Worm (Caenorhabditis elegans): ENCODE results near the gene ZK666.14.

ZK666.14 gene

DNA sequence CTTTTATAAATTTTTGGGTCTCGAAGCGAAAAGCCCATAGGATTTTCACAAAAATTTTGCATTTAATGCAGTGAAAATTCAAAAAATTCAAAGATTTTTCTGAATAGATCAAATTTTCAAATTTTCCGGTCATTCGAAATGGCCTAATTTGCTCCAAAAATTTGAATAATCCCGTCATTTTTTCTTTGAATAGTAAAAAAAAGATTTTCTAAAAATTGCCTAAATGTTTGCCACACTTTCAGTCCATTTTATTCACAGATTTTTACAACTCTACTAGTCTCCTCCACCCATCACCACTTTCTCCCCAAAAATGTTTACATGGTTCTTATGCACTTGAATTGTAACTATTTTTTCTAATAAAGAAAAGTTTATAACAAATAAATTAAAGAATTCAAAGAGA, 39.4 kb downstream of the ZK666.14 start:
- TF ChIP-seq C17E4.6 (GFP tag; IDR thresholded peaks at IDR 0.05) (no peak), lin-26 (GFP tag; IDR thresholded peaks at IDR 0.05) (0 out of 2 replicates have a peak, but pooled peaks have one; percentile 10)

- no peak for TF ChIP-seq ceh-100 (GFP tag; IDR thresholded peaks at IDR 0.05)
- no peak for TF ChIP-seq zim-3 (tag; optimal IDR thresholded peaks at IDR 0.05)
- TF ChIP-seq ceh-27 (GFP tag; optimal IDR thresholded peaks at IDR 0.05): no peak
- no peak for TF ChIP-seq repo-1 (tag; optimal IDR thresholded peaks at IDR 0.05)
- TF ChIP-seq xnd-1 (tag; optimal IDR thresholded peaks at IDR 0.05): no peak
- TF ChIP-seq him-1 (tag; optimal IDR thresholded peaks at IDR 0.05): no peak
- no peak for TF ChIP-seq sdz-38 (tag; optimal IDR thresholded peaks at IDR 0.05)
- no peak for TF ChIP-seq akir-1 (GFP tag; optimal IDR thresholded peaks at IDR 0.05)
- TF ChIP-seq C17E4.6 (GFP tag; IDR thresholded peaks at IDR 0.05): no peak
Observed at ce11 chrII:10537571-10537970, 43.0 kb downstream of the ZK666.14 start, which contains the start of gene R166.2. Gene R166.2 (minus strand): TSS chrII:10537671.

DNA sequence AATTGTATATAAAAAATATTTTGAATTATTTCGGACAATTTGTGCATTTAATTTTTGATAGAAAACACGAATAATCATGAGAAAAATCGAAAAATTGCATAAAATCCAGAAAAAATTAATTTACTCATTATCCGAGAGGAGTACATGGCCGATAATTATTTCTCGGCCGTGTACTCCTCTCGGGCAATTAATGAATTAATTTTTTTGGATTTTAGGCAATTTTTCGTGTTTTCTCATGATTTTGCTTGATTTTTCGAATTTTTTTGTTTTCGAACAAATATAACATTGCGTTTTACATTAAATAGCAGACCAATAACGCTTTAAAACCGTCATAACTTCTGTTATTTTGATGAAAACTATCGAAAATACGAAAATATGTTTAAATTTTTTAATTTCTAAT, 43.4 kb downstream of the ZK666.14 start:
- TF ChIP-seq sdz-38 (tag; optimal IDR thresholded peaks at IDR 0.05) (no peak), bed-1 (GFP tag; IDR thresholded peaks at IDR 0.05) (no peak), athp-1 (tag; optimal IDR thresholded peaks at IDR 0.05) (peak; percentile 31), attf-3 (GFP tag; conservative IDR thresholded peaks at IDR 0.05) (0 out of 2 replicates have a peak, but pooled peaks have one; percentile 11), lin-40 (tag; optimal IDR thresholded peaks at IDR 0.05) (peak; percentile 31), D2030.7 (GFP tag; IDR thresholded peaks at IDR 0.05) (peak; percentile 45), madf-6 (GFP tag; IDR thresholded peaks at IDR 0.05) (peak; percentile 41; the same call in 1 of the 2 replicates), sea-2 (GFP tag; IDR thresholded peaks at IDR 0.05) (0 out of 2 replicates have a peak, but pooled peaks have one; percentile 40), dpff-1 (tag; optimal IDR thresholded peaks at IDR 0.05) (no peak), lir-1 (GFP tag; conservative IDR thresholded peaks at IDR 0.05) (no peak), F37B4.10 (GFP tag; IDR thresholded peaks at IDR 0.05) (no peak), K11D2.4 (GFP tag; IDR thresholded peaks at IDR 0.05) (0 out of 2 replicates have a peak, but pooled peaks have one; percentile 39), attf-6 (GFP tag; IDR thresholded peaks at IDR 0.05) (no peak), aptf-2 (GFP tag; conservative IDR thresholded peaks at IDR 0.05) (no peak), madf-8 (GFP tag; conservative IDR thresholded peaks at IDR 0.05) (peak; percentile 29; the same call in 1 of the 2 replicates), T07F8.4 (tag; optimal IDR thresholded peaks at IDR 0.05) (no peak), lin-26 (GFP tag; IDR thresholded peaks at IDR 0.05) (no peak), nhr-27 (tag; optimal IDR thresholded peaks at IDR 0.05) (no peak), F33H1.4 (GFP tag; IDR thresholded peaks at IDR 0.05) (peak; percentile 40), ztf-22 (GFP tag; optimal IDR thresholded peaks at IDR 0.05) (no peak), akir-1 (GFP tag; optimal IDR thresholded peaks at IDR 0.05) (no peak), B0261.1 (tag; optimal IDR thresholded peaks at IDR 0.05) (no peak), tbp1 (GFP tag; optimal IDR thresholded peaks at IDR 0.05) (peak; percentile 32), ztf-28 (GFP tag; IDR thresholded peaks at IDR 0.05) (0 out of 2 replicates have a peak, but pooled peaks have one; percentile 46), Y79H2A.3 (GFP tag; conservative IDR thresholded peaks at IDR 0.05) (0 out of 2 replicates have a peak, but pooled peaks have one; percentile 53), F22D6.2 (tag; optimal IDR thresholded peaks at IDR 0.05) (no peak), him-1 (tag; optimal IDR thresholded peaks at IDR 0.05) (no peak), F49E8.2 (tag; optimal IDR thresholded peaks at IDR 0.05; ENCODE audit: insufficient read depth) (peak; percentile 39), ZK185.1 (tag; optimal IDR thresholded peaks at IDR 0.05; ENCODE audit: poor library complexity, severe bottlenecking) (peak; percentile 73), unc-130 (GFP tag; optimal IDR thresholded peaks at IDR 0.05) (peak; percentile 80), lsl-1 (GFP tag; optimal IDR thresholded peaks at IDR 0.05) (peak; percentile 4), ceh-27 (GFP tag; optimal IDR thresholded peaks at IDR 0.05) (peak; percentile 6), nhr-80 (tag; optimal IDR thresholded peaks at IDR 0.05) (no peak), mcd-1 (GFP tag; IDR thresholded peaks at IDR 0.05) (peak; percentile 40; the same call in 1 of the 2 replicates), madf-10 (tag; optimal IDR thresholded peaks at IDR 0.05) (no peak), lin-54 (GFP tag; optimal IDR thresholded peaks at IDR 0.05) (peak; percentile 35), bed-2 (GFP tag; IDR thresholded peaks at IDR 0.05) (peak; percentile 69; the same call in 1 of the 2 replicates), nhr-90 (tag; optimal IDR thresholded peaks at IDR 0.05) (no peak), xnd-1 (tag; optimal IDR thresholded peaks at IDR 0.05) (no peak), T26A5.8 (tag; optimal IDR thresholded peaks at IDR 0.05) (no peak)

Data from whole organism, young adult.